Fruit fly (Drosophila melanogaster): ENCODE measurements around the gene Pcyt1.
A peak's percentile ranks its signal among the peaks of the same experiment; 100 is the strongest.

The Pcyt1 gene

dm6 chr3L:1591692-1592371 is 45.9 kb downstream of the Pcyt1 start (continued):
- TF ChIP-seq fd85E (GFP tag; optimal IDR thresholded peaks at IDR 0.05) (peak; percentile 57), CG6808 (GFP tag; optimal IDR thresholded peaks at IDR 0.05) (peak; percentile 82), CG7368 (GFP tag; optimal IDR thresholded peaks at IDR 0.05) (peak; percentile 82), OdsH (GFP tag; optimal IDR thresholded peaks at IDR 0.05) (peak; percentile 70), Eip75B (GFP tag; optimal IDR thresholded peaks at IDR 0.05) (peak; percentile 78), Met (GFP tag; optimal IDR thresholded peaks at IDR 0.05) (peak; percentile 86), pdm3 (GFP tag; optimal IDR thresholded peaks at IDR 0.05) (peak; percentile 80), Sox15 (GFP tag; optimal IDR thresholded peaks at IDR 0.05) (no peak), Ets96B (tag; optimal IDR thresholded peaks at IDR 0.05) (peak; percentile 50), CG32006 (GFP tag; optimal IDR thresholded peaks at IDR 0.05) (peak; percentile 30), CG34406 (GFP tag; optimal IDR thresholded peaks at IDR 0.05) (peak; percentile 85), CG8319 (GFP tag; optimal IDR thresholded peaks at IDR 0.05) (peak; percentile 73), svp (GFP tag) (peak; percentile 90), CG9139 (GFP tag; optimal IDR thresholded peaks at IDR 0.05) (peak; percentile 87), CG8632 (GFP tag; optimal IDR thresholded peaks at IDR 0.05) (peak; percentile 85), Smox (GFP tag; optimal IDR thresholded peaks at IDR 0.05) (no peak), ss (GFP tag; optimal IDR thresholded peaks at IDR 0.05) (peak; percentile 64 to 89), spab (GFP tag; optimal IDR thresholded peaks at IDR 0.05) (peak; percentile 81), salr (GFP tag; optimal IDR thresholded peaks at IDR 0.05) (peak; percentile 29 to 80), Sox102F (GFP tag; optimal IDR thresholded peaks at IDR 0.05) (peak; percentile 89), CG11294 (GFP tag; IDR thresholded peaks at IDR 0.05) (no peak), cyc (GFP tag; optimal IDR thresholded peaks at IDR 0.05) (peak; percentile 51), eg (GFP tag; IDR thresholded peaks at IDR 0.05) (peak; percentile 49; the same call in 2 of the 3 replicates), Gug (GFP tag; IDR thresholded peaks at IDR 0.05) (no peak), CG8119 (GFP tag; IDR thresholded peaks at IDR 0.05) (peak; percentile 43; the same call in 1 of the 3 replicates), net (GFP tag; optimal IDR thresholded peaks at IDR 0.05) (peak; percentile 85), CG10669 (GFP tag; optimal IDR thresholded peaks at IDR 0.05) (peak; percentile 85), CG15336 (GFP tag; IDR thresholded peaks at IDR 0.05) (0 out of 2 replicates have a peak, but pooled peaks have one; percentile 19), lz (GFP tag; optimal IDR thresholded peaks at IDR 0.05) (peak; percentile 74), vri (GFP tag; optimal IDR thresholded peaks at IDR 0.05) (peak; percentile 97), CG6792 (GFP tag; optimal IDR thresholded peaks at IDR 0.05) (peak; percentile 84), CG1621 (tag; optimal IDR thresholded peaks at IDR 0.05) (peak; percentile 87)

dm6 chr3L:1592822-1593452 is 47.0 kb downstream of the Pcyt1 start:
- no peak for TF ChIP-seq Met (GFP tag; optimal IDR thresholded peaks at IDR 0.05)
- TF ChIP-seq Hr39 (GFP tag; optimal IDR thresholded peaks at IDR 0.05): no peak
- no peak for TF ChIP-seq Ets21C (GFP tag; optimal IDR thresholded peaks at IDR 0.05)
- TF ChIP-seq CG6808 (GFP tag; optimal IDR thresholded peaks at IDR 0.05): peak; percentile 32
- TF ChIP-seq dsx (GFP tag; optimal IDR thresholded peaks at IDR 0.05; ENCODE audit: poor library complexity, severe bottlenecking): peak; percentile 36
- no peak for TF ChIP-seq cyc (GFP tag; optimal IDR thresholded peaks at IDR 0.05)
- no peak for TF ChIP-seq Hr38 (GFP tag; optimal IDR thresholded peaks at IDR 0.05)
- no peak for TF ChIP-seq Eip93F (GFP tag; optimal IDR thresholded peaks at IDR 0.05)
- TF ChIP-seq CG3032 (tag; optimal IDR thresholded peaks at IDR 0.05): no peak
- no peak for TF ChIP-seq topi (GFP tag; optimal IDR thresholded peaks at IDR 0.05)
- no peak for TF ChIP-seq CG7368 (GFP tag; optimal IDR thresholded peaks at IDR 0.05)
- peak; percentile 79 for TF ChIP-seq CG6163 (GFP tag; IDR thresholded peaks at IDR 0.05)
- TF ChIP-seq Sox14 (GFP tag; optimal IDR thresholded peaks at IDR 0.05): peak; percentile 31
- no peak for TF ChIP-seq CG4318 (GFP tag; optimal IDR thresholded peaks at IDR 0.05)
- no peak for TF ChIP-seq fkh (GFP tag; optimal IDR thresholded peaks at IDR 0.05)
- TF ChIP-seq fd59A (GFP tag; optimal IDR thresholded peaks at IDR 0.05): no peak
- TF ChIP-seq svp (GFP tag): peak; percentile 75
- no peak for TF ChIP-seq CG1621 (tag; optimal IDR thresholded peaks at IDR 0.05)
- TF ChIP-seq acj6 (GFP tag; optimal IDR thresholded peaks at IDR 0.05): no peak
- no peak for TF ChIP-seq salr (GFP tag; optimal IDR thresholded peaks at IDR 0.05)
- peak; percentile 91 for TF ChIP-seq Blimp-1 (GFP tag; optimal IDR thresholded peaks at IDR 0.05)
- TF ChIP-seq lz (GFP tag; optimal IDR thresholded peaks at IDR 0.05): no peak
- peak; percentile 6 for TF ChIP-seq Sox102F (GFP tag; optimal IDR thresholded peaks at IDR 0.05)
- peak; percentile 26 for TF ChIP-seq CG6854 (GFP tag; optimal IDR thresholded peaks at IDR 0.05)
- no peak for TF ChIP-seq vri (GFP tag; optimal IDR thresholded peaks at IDR 0.05)
- peak; percentile 7 for TF ChIP-seq net (GFP tag; optimal IDR thresholded peaks at IDR 0.05)
- no peak for TF ChIP-seq CG6792 (GFP tag; optimal IDR thresholded peaks at IDR 0.05)
- no peak for TF ChIP-seq CG31627 (GFP tag; optimal IDR thresholded peaks at IDR 0.05)

Measured in whole organism, prepupa.